Worm (Caenorhabditis elegans) whole organism, L1 larva: ENCODE measurements around the gene Y48G9A.6.

Experiments used
- C16A3.4 ChIP-seq: fragments of 150-350 bp; optimal IDR thresholded peaks from 2 replicates; lab custom pipeline; 2014; ENCODE audit warnings: missing biosample characterization, missing genetic modification characterization
- F16B12.6 ChIP-seq: fragments of 150-350 bp; optimal IDR thresholded peaks from 2 replicates; lab custom pipeline; 2014; ENCODE audit warnings: missing biosample characterization, missing genetic modification characterization
- Y116A8C.19 ChIP-seq: sonication (generic microtip); optimal IDR thresholded peaks from 2 replicates; lab custom pipeline; 2016; ENCODE audit warnings: missing compliant biosample characterization, missing genetic modification characterization, borderline replicate concordance
- aha-1 ChIP-seq: fragments of 150-350 bp; optimal IDR thresholded peaks from 2 replicates; lab custom pipeline; 2014; ENCODE audit warnings: missing biosample characterization, missing genetic modification characterization
- aly-2 ChIP-seq: fragments of 150-350 bp; optimal IDR thresholded peaks from 2 replicates; lab custom pipeline; 2014; ENCODE audit warnings: missing biosample characterization, missing genetic modification characterization
- ama-1 ChIP-seq: fragments of 150-350 bp; optimal IDR thresholded peaks from 2 replicates; lab custom pipeline; 2014
- blmp-1 ChIP-seq: fragments of 150-350 bp; optimal IDR thresholded peaks from 2 replicates; lab custom pipeline; 2014; ENCODE audit warnings: missing biosample characterization, missing genetic modification characterization
- ceh-8 ChIP-seq: fragments of 200-800 bp; sonication (Bioruptor generic); optimal IDR thresholded peaks from 2 replicates; lab custom pipeline; 2018; ENCODE audit warnings: mild to moderate bottlenecking, missing genetic modification characterization, moderate library complexity, missing compliant biosample characterization
- ceh-82 ChIP-seq, 3 experiments: fragments of 150-350 bp in 1 of 3; sonication (generic microtip) in 2 of 3; optimal IDR thresholded peaks; 2 replicates each; lab custom pipeline; 2014 to 2017; ENCODE audit warnings: missing biosample characterization in 3 of 3, missing genetic modification characterization in 3 of 3
- ceh-88 ChIP-seq: fragments of 200-800 bp; sonication (Bioruptor generic); IDR thresholded peaks from 2 replicates; pipeline ENCODE4 v1.3.6; 2022; ENCODE audit warnings: missing genetic modification characterization, missing compliant biosample characterization
- ceh-90 ChIP-seq: sonication (generic microtip); optimal IDR thresholded peaks from 2 replicates; lab custom pipeline; 2016; ENCODE audit warnings: missing genetic modification characterization, missing compliant biosample characterization
- ces-1 ChIP-seq: fragments of 150-350 bp; optimal IDR thresholded peaks from 2 replicates; lab custom pipeline; 2014; ENCODE audit warnings: missing biosample characterization, missing genetic modification reagents, missing genetic modification characterization
- dpl-1 ChIP-seq, 3 experiments: fragments of 150-350 bp in 2 of 3; sonication (generic microtip) in 1 of 3; optimal IDR thresholded peaks; 2 replicates each; lab custom pipeline; 2014 to 2017; ENCODE audit warnings: missing biosample characterization in 3 of 3, missing genetic modification characterization in 3 of 3, missing genetic modification reagents in 3 of 3
- dsc-1 ChIP-seq: sonication (generic microtip); optimal IDR thresholded peaks from 2 replicates; lab custom pipeline; 2016; ENCODE audit warnings: mild to moderate bottlenecking, missing genetic modification characterization, missing compliant biosample characterization
- elt-2 ChIP-seq: sonication (generic microtip); optimal IDR thresholded peaks from 2 replicates; lab custom pipeline; 2016; ENCODE audit warnings: missing genetic modification characterization, mild to moderate bottlenecking, inconsistent platforms, missing compliant biosample characterization, missing genetic modification reagents
- ets-5 ChIP-seq: fragments of 200-800 bp; sonication (Bioruptor generic); IDR thresholded peaks from 2 replicates; pipeline ENCODE4 v1.3.6; 2022; ENCODE audit warnings: missing genetic modification characterization, missing compliant biosample characterization
- fkh-10 ChIP-seq: sonication (generic microtip); optimal IDR thresholded peaks from 2 replicates; lab custom pipeline; 2017; ENCODE audit warnings: missing biosample characterization, missing genetic modification reagents, missing genetic modification characterization
- fkh-4 ChIP-seq: sonication (generic microtip); optimal IDR thresholded peaks from 2 replicates; lab custom pipeline; 2016; ENCODE audit warnings: missing compliant biosample characterization, missing genetic modification characterization, borderline replicate concordance
- fos-1 ChIP-seq: fragments of 150-350 bp; optimal IDR thresholded peaks from 2 replicates; lab custom pipeline; 2014; ENCODE audit warnings: missing biosample characterization, missing genetic modification characterization
- grh-1 ChIP-seq: fragments of 200-800 bp; sonication (Bioruptor generic); IDR thresholded peaks from 2 replicates; pipeline ENCODE4 v1.3.6; 2022; ENCODE audit warnings: missing genetic modification reagents, missing genetic modification characterization, missing compliant biosample characterization
- hlh-4 ChIP-seq: sonication (generic microtip); optimal IDR thresholded peaks from 2 replicates; lab custom pipeline; 2016; ENCODE audit warnings: mild to moderate bottlenecking, missing genetic modification characterization, missing compliant biosample characterization
- hpl-2 ChIP-seq: fragments of 150-350 bp; optimal IDR thresholded peaks from 2 replicates; lab custom pipeline; 2014; ENCODE audit warnings: missing biosample characterization, missing genetic modification reagents, missing genetic modification characterization
- irx-1 ChIP-seq: sonication (generic microtip); optimal IDR thresholded peaks from 2 replicates; lab custom pipeline; 2016; ENCODE audit warnings: missing genetic modification characterization, missing compliant biosample characterization
- isw-1 ChIP-seq: fragments of 200-800 bp; sonication (Bioruptor generic); IDR thresholded peaks from 2 replicates; pipeline ENCODE4 v1.3.6; 2022; ENCODE audit warnings: missing genetic modification characterization, missing compliant biosample characterization
- jun-1 ChIP-seq: fragments of 150-350 bp; optimal IDR thresholded peaks from 2 replicates; lab custom pipeline; 2014; ENCODE audit warnings: missing biosample characterization, missing genetic modification reagents, missing genetic modification characterization
- lin-13 ChIP-seq: fragments of 150-350 bp; optimal IDR thresholded peaks from 2 replicates; lab custom pipeline; 2014; ENCODE audit warnings: missing biosample characterization, missing genetic modification reagents, missing genetic modification characterization
- lin-14 ChIP-seq: fragments of 200-800 bp; sonication (Bioruptor generic); optimal IDR thresholded peaks from 2 replicates; lab custom pipeline; 2018; ENCODE audit warnings: mild to moderate bottlenecking, missing genetic modification characterization, moderate library complexity, missing compliant biosample characterization
- lin-15B ChIP-seq: fragments of 150-350 bp; sonication (generic microtip); optimal IDR thresholded peaks from 3 replicates; lab custom pipeline; 2014; ENCODE audit warnings: missing biosample characterization, missing genetic modification characterization
- lin-39 ChIP-seq: fragments of 150-350 bp; optimal IDR thresholded peaks from 2 replicates; lab custom pipeline; 2014; ENCODE audit warnings: missing biosample characterization, missing genetic modification reagents, missing genetic modification characterization
- lir-3 ChIP-seq: sonication (generic microtip); optimal IDR thresholded peaks from 2 replicates; lab custom pipeline; 2016; ENCODE audit warnings: mild to moderate bottlenecking, missing genetic modification characterization, moderate library complexity, missing compliant biosample characterization; ENCODE audit not compliant: poor library complexity
- mep-1 ChIP-seq: fragments of 150-350 bp; optimal IDR thresholded peaks from 2 replicates; lab custom pipeline; 2014; ENCODE audit warnings: missing biosample characterization, missing genetic modification characterization
- nhr-11 ChIP-seq: fragments of 150-350 bp; optimal IDR thresholded peaks from 2 replicates; lab custom pipeline; 2014; ENCODE audit warnings: missing biosample characterization, missing genetic modification characterization
- nhr-20 ChIP-seq: sonication (generic microtip); optimal IDR thresholded peaks from 2 replicates; lab custom pipeline; 2016; ENCODE audit warnings: mild to moderate bottlenecking, missing genetic modification characterization, missing compliant biosample characterization
- nhr-237 ChIP-seq: fragments of 150-350 bp; optimal IDR thresholded peaks from 2 replicates; lab custom pipeline; 2014; ENCODE audit warnings: missing biosample characterization, missing genetic modification characterization
- nhr-28 ChIP-seq: fragments of 150-350 bp; optimal IDR thresholded peaks from 2 replicates; lab custom pipeline; 2014; ENCODE audit warnings: missing biosample characterization, missing genetic modification characterization
- nhr-47 ChIP-seq: sonication (generic microtip); optimal IDR thresholded peaks from 2 replicates; lab custom pipeline; 2016; ENCODE audit warnings: mild to moderate bottlenecking, missing genetic modification characterization, moderate library complexity, missing compliant biosample characterization
- nhr-71 ChIP-seq: sonication (generic microtip); optimal IDR thresholded peaks from 2 replicates; lab custom pipeline; 2016; ENCODE audit warnings: mild to moderate bottlenecking, missing genetic modification characterization, moderate library complexity, missing compliant biosample characterization
- nhr-76 ChIP-seq: sonication (generic microtip); optimal IDR thresholded peaks from 2 replicates; lab custom pipeline; 2017; ENCODE audit warnings: missing biosample characterization, missing genetic modification characterization
- nhr-77 ChIP-seq: fragments of 150-350 bp; optimal IDR thresholded peaks from 2 replicates; lab custom pipeline; 2014; ENCODE audit warnings: missing biosample characterization, missing genetic modification characterization
- nhr-84 ChIP-seq: sonication (generic microtip); optimal IDR thresholded peaks from 2 replicates; lab custom pipeline; 2017; ENCODE audit warnings: missing biosample characterization, missing genetic modification characterization
- nhr-85 ChIP-seq: sonication (generic microtip); peaks from one replicate; lab custom pipeline; 2016; ENCODE audit warnings: missing genetic modification characterization, inconsistent platforms, missing compliant biosample characterization
- nhr-90 ChIP-seq: sonication (generic microtip); optimal IDR thresholded peaks from 2 replicates; lab custom pipeline; 2016; ENCODE audit warnings: mild to moderate bottlenecking, missing genetic modification characterization, missing compliant biosample characterization; ENCODE audit not compliant: poor library complexity
- rnt-1 ChIP-seq: sonication (generic microtip); optimal IDR thresholded peaks from 2 replicates; lab custom pipeline; 2016; ENCODE audit warnings: mild to moderate bottlenecking, missing genetic modification characterization, moderate library complexity, missing compliant biosample characterization
- skn-1 ChIP-seq: fragments of 150-350 bp; optimal IDR thresholded peaks from 2 replicates; lab custom pipeline; 2014; ENCODE audit warnings: missing biosample characterization, missing genetic modification characterization
- sox-4 ChIP-seq: sonication (generic microtip); optimal IDR thresholded peaks from 2 replicates; lab custom pipeline; 2016; ENCODE audit warnings: missing genetic modification characterization, missing compliant biosample characterization
- swsn-7 ChIP-seq: sonication (generic microtip); optimal IDR thresholded peaks from 2 replicates; lab custom pipeline; 2016; ENCODE audit warnings: missing genetic modification characterization, missing compliant biosample characterization
- tbx-2 ChIP-seq: sonication (generic microtip); optimal IDR thresholded peaks from 2 replicates; lab custom pipeline; 2016; ENCODE audit warnings: missing genetic modification characterization, missing compliant biosample characterization
- tlp-1 ChIP-seq: fragments of 150-350 bp; optimal IDR thresholded peaks from 2 replicates; lab custom pipeline; 2014; ENCODE audit warnings: missing biosample characterization, missing genetic modification characterization
- unc-62 ChIP-seq: fragments of 150-350 bp; optimal IDR thresholded peaks from 2 replicates; lab custom pipeline; 2014; ENCODE audit warnings: missing biosample characterization, missing genetic modification reagents, missing genetic modification characterization
- unc-86 ChIP-seq: sonication (generic microtip); optimal IDR thresholded peaks from 2 replicates; lab custom pipeline; 2016; ENCODE audit warnings: missing genetic modification characterization, missing compliant biosample characterization
- unc-98 ChIP-seq: fragments of 200-800 bp; sonication (Bioruptor generic); IDR thresholded peaks from 2 replicates; pipeline ENCODE4 v1.3.6; 2022; ENCODE audit warnings: missing genetic modification characterization, missing compliant biosample characterization
- vab-15 ChIP-seq: sonication (generic microtip); optimal IDR thresholded peaks from 2 replicates; lab custom pipeline; 2017; ENCODE audit warnings: missing genotype, mild to moderate bottlenecking, missing genetic modification characterization, missing compliant biosample characterization
- xbp-1 ChIP-seq: sonication (generic microtip); optimal IDR thresholded peaks from 2 replicates; lab custom pipeline; 2016; ENCODE audit warnings: missing genetic modification characterization, missing compliant biosample characterization
- ztf-11 ChIP-seq, 2 experiments: sonication (generic microtip); optimal IDR thresholded peaks; 2 replicates each; lab custom pipeline; 2016 to 2017; ENCODE audit warnings: missing genetic modification characterization in 2 of 2, missing biosample characterization in 1 of 2, missing compliant biosample characterization in 1 of 2
- ztf-4 ChIP-seq: fragments of 150-350 bp; optimal IDR thresholded peaks from 2 replicates; lab custom pipeline; 2014; ENCODE audit warnings: missing biosample characterization, missing genetic modification characterization

Gene Y48G9A.6

ce11 chrIII:2089453-2089852 lies 28.2 kb upstream of the Y48G9A.6 start (continued):
- no peak for TF ChIP-seq aly-2 (tag; lab: Kevin White, UChicago)
- TF ChIP-seq C16A3.4 (tag; lab: Kevin White, UChicago), result no peak
- TF ChIP-seq sox-4, result no peak
- no peak for TF ChIP-seq vab-15 (tag; lab: Kevin White, UChicago)
- no peak for TF ChIP-seq fkh-4 (tag; lab: Kevin White, UChicago)
- peak; percentile 40 for TF ChIP-seq dsc-1 (tag; lab: Kevin White, UChicago)
- TF ChIP-seq lin-15B, result no peak
- TF ChIP-seq elt-2, result peak; percentile 1
- peak; percentile 9 for TF ChIP-seq mep-1 (tag; lab: Kevin White, UChicago)
- TF ChIP-seq nhr-28 (tag; lab: Kevin White, UChicago), result no peak
- TF ChIP-seq ceh-8, result no peak
- no peak for TF ChIP-seq nhr-90 (tag; lab: Kevin White, UChicago)
- no peak for TF ChIP-seq fkh-10 (GFP tag; lab: Kevin White, UChicago)
- TF ChIP-seq jun-1 (tag; lab: Kevin White, UChicago), result no peak
- TF ChIP-seq nhr-85 (tag; lab: Kevin White, UChicago), result no peak
- peak; percentile 3 for TF ChIP-seq tbx-2 (tag; lab: Kevin White, UChicago)
- TF ChIP-seq F16B12.6 (tag; lab: Kevin White, UChicago), result no peak
- no peak for TF ChIP-seq fos-1 (tag; lab: Kevin White, UChicago)
- no peak for TF ChIP-seq unc-86 (tag; lab: Kevin White, UChicago)
- TF ChIP-seq nhr-76, result no peak
- TF ChIP-seq nhr-77 (tag; lab: Kevin White, UChicago), result no peak
- no peak for TF ChIP-seq lir-3 (tag; lab: Kevin White, UChicago)
- TF ChIP-seq irx-1, result no peak
- TF ChIP-seq ces-1 (GFP tag; lab: Kevin White, UChicago), result no peak
- no peak for TF ChIP-seq ceh-88
- no peak for TF ChIP-seq nhr-237 (tag; lab: Kevin White, UChicago)
- no peak for TF ChIP-seq nhr-47 (tag; lab: Kevin White, UChicago)
- no peak for TF ChIP-seq isw-1 (GFP tag; lab: Robert Waterston, UW)
- no peak for TF ChIP-seq hpl-2
- TF ChIP-seq blmp-1 (tag; lab: Kevin White, UChicago), result no peak
- TF ChIP-seq lin-39 (tag; lab: Kevin White, UChicago), result no peak
- TF ChIP-seq swsn-7 (tag; lab: Kevin White, UChicago), result peak; percentile 50
- TF ChIP-seq nhr-71 (tag; lab: Kevin White, UChicago), result peak; percentile 61
- TF ChIP-seq hlh-4 (tag; lab: Kevin White, UChicago), result no peak
- peak; percentile 55 for TF ChIP-seq lin-14 (GFP tag; lab: Kevin White, UChicago)
- peak; percentile 23 for TF ChIP-seq skn-1 (tag; lab: Kevin White, UChicago)
- TF ChIP-seq nhr-20 (tag; lab: Kevin White, UChicago), result no peak
- TF ChIP-seq unc-98 (GFP tag; lab: Robert Waterston, UW), result no peak
- TF ChIP-seq ets-5 (GFP tag; lab: Robert Waterston, UW), result no peak
- TF ChIP-seq lin-13 (GFP tag; lab: Kevin White, UChicago), result no peak
- TF ChIP-seq xbp-1 (tag; lab: Kevin White, UChicago), result no peak
- TF ChIP-seq nhr-11 (tag; lab: Kevin White, UChicago), result no peak
- no peak for TF ChIP-seq ceh-90 (tag; lab: Kevin White, UChicago)
- no peak for TF ChIP-seq ztf-11 (tag; optimal IDR thresholded peaks at IDR 0.05; lab: Kevin White, UChicago)
- TF ChIP-seq unc-62 (GFP tag; lab: Kevin White, UChicago), result no peak
- TF ChIP-seq ama-1, result no peak
- no peak for TF ChIP-seq Y116A8C.19 (tag; lab: Kevin White, UChicago)
- no peak for TF ChIP-seq grh-1 (GFP tag; lab: Robert Waterston, UW)
- no peak for TF ChIP-seq rnt-1 (tag; lab: Kevin White, UChicago)
- TF ChIP-seq aha-1 (tag; lab: Kevin White, UChicago), result no peak
- TF ChIP-seq ztf-4 (tag; lab: Kevin White, UChicago), result no peak
- TF ChIP-seq ceh-82 (tag; optimal IDR thresholded peaks at IDR 0.05; lab: Kevin White, UChicago), result peak in 1 of 3 experiments; percentile 22
- no peak for TF ChIP-seq nhr-84 (tag; lab: Kevin White, UChicago)
- peak in 1 of 3 experiments; percentile 2 for TF ChIP-seq dpl-1 (GFP tag; optimal IDR thresholded peaks at IDR 0.05; lab: Kevin White, UChicago)
- TF ChIP-seq tlp-1 (tag; lab: Kevin White, UChicago), result no peak
